Worm (Caenorhabditis elegans) whole organism, young adult: ENCODE results near the gene dpy-10.
A peak's percentile ranks its signal among the peaks of the same experiment; 100 is the strongest.

ENCODE experiments used
- B0019.2 ChIP-seq: fragments of 200-800 bp; sonication (Bioruptor generic); conservative IDR thresholded peaks from 2 replicates; pipeline ENCODE4 v1.3.6; 2022; ENCODE audit warnings: missing genetic modification reagents, missing genetic modification characterization, missing compliant biosample characterization
- B0336.3 ChIP-seq: fragments of 200-800 bp; sonication (Bioruptor generic); IDR thresholded peaks from 2 replicates; pipeline ENCODE4 v1.3.6; 2022; ENCODE audit warnings: missing genetic modification characterization, missing compliant biosample characterization
- D2030.7 ChIP-seq: fragments of 200-800 bp; sonication (Bioruptor generic); IDR thresholded peaks from 2 replicates; pipeline ENCODE4 v1.3.6; 2022; ENCODE audit warnings: missing genetic modification reagents, missing genetic modification characterization, missing compliant biosample characterization
- F37B4.10 ChIP-seq: fragments of 200-800 bp; sonication (Bioruptor generic); IDR thresholded peaks from 2 replicates; pipeline ENCODE4 v1.3.6; 2022; ENCODE audit warnings: missing genetic modification characterization, missing compliant biosample characterization
- F55B11.4 ChIP-seq: sonication (generic microtip); optimal IDR thresholded peaks from 2 replicates; lab custom pipeline; 2016; ENCODE audit warnings: missing compliant biosample characterization, missing genetic modification characterization, borderline replicate concordance; ENCODE audit not compliant: insufficient read depth
- F57C9.4 ChIP-seq: sonication (generic microtip); optimal IDR thresholded peaks from 2 replicates; lab custom pipeline; 2017; ENCODE audit warnings: mild to moderate bottlenecking, missing genetic modification characterization, missing compliant biosample characterization
- K12H6.12 ChIP-seq: fragments of 200-800 bp; sonication (Bioruptor generic); optimal IDR thresholded peaks from 2 replicates; lab custom pipeline; 2018; ENCODE audit warnings: mild to moderate bottlenecking, missing genetic modification characterization, missing compliant biosample characterization
- T07F8.4 ChIP-seq: sonication (generic microtip); optimal IDR thresholded peaks from 2 replicates; lab custom pipeline; 2016; ENCODE audit warnings: mild to moderate bottlenecking, missing genetic modification characterization, moderate library complexity, missing compliant biosample characterization
- T26A5.8 ChIP-seq: sonication (generic microtip); optimal IDR thresholded peaks from 2 replicates; lab custom pipeline; 2016; ENCODE audit warnings: missing genetic modification characterization, missing compliant biosample characterization
- Y53G8AR.9 ChIP-seq: fragments of 200-800 bp; sonication (Bioruptor generic); conservative IDR thresholded peaks from 2 replicates; pipeline ENCODE4 v1.3.6; 2022; ENCODE audit warnings: missing genetic modification reagents, missing genetic modification characterization, missing compliant biosample characterization
- Y67H2A.10 ChIP-seq: fragments of 200-800 bp; sonication (Bioruptor generic); conservative IDR thresholded peaks from 2 replicates; pipeline ENCODE4 v1.3.6; 2022; ENCODE audit warnings: missing genetic modification reagents, missing genetic modification characterization, missing compliant biosample characterization
- akir-1 ChIP-seq: fragments of 200-800 bp; sonication (Bioruptor generic); optimal IDR thresholded peaks from 2 replicates; lab custom pipeline; 2018; ENCODE audit warnings: mild to moderate bottlenecking, missing genetic modification characterization, moderate library complexity, missing compliant biosample characterization
- ama-1 ChIP-seq, 3 experiments: fragments of 150-350 bp in 1 of 3; sonication (generic microtip) in 2 of 3; optimal IDR thresholded peaks; 2 replicates each; lab custom pipeline; 2014 to 2018; ENCODE audit warnings: missing biosample characterization in 2 of 3, missing genetic modification characterization in 2 of 3, missing genetic modification reagents in 2 of 3
- attf-5 ChIP-seq: fragments of 200-800 bp; sonication (Bioruptor generic); optimal IDR thresholded peaks from 2 replicates; lab custom pipeline; 2018; ENCODE audit warnings: mild to moderate bottlenecking, missing genetic modification characterization, missing compliant biosample characterization
- bed-1 ChIP-seq: fragments of 200-800 bp; sonication (Bioruptor generic); IDR thresholded peaks from 2 replicates; pipeline ENCODE4 v1.3.6; 2022; ENCODE audit warnings: missing genetic modification reagents, missing genetic modification characterization, missing compliant biosample characterization
- bed-2 ChIP-seq: fragments of 200-800 bp; sonication (Bioruptor generic); IDR thresholded peaks from 2 replicates; pipeline ENCODE4 v1.3.6; 2022; ENCODE audit warnings: missing genetic modification reagents, missing genetic modification characterization, missing compliant biosample characterization
- ccch-3 ChIP-seq: fragments of 200-800 bp; sonication (Bioruptor generic); optimal IDR thresholded peaks from 2 replicates; lab custom pipeline; 2018; ENCODE audit warnings: mild to moderate bottlenecking, missing genetic modification characterization, missing compliant biosample characterization
- cebp-2 ChIP-seq: fragments of 200-800 bp; sonication (Bioruptor generic); IDR thresholded peaks from 2 replicates; pipeline ENCODE4 v1.3.6; 2022; ENCODE audit warnings: missing genetic modification characterization, missing compliant biosample characterization
- ceh-40 ChIP-seq: fragments of 200-800 bp; sonication (Bioruptor generic); IDR thresholded peaks from 2 replicates; pipeline ENCODE4 v1.3.6; 2022; ENCODE audit warnings: missing genetic modification characterization, missing compliant biosample characterization
- ceh-79 ChIP-seq: sonication (generic microtip); optimal IDR thresholded peaks from 2 replicates; lab custom pipeline; 2017; ENCODE audit warnings: mild to moderate bottlenecking, missing genetic modification characterization, missing compliant biosample characterization
- dpl-1 ChIP-seq: fragments of 150-350 bp; optimal IDR thresholded peaks from 2 replicates; lab custom pipeline; 2014; ENCODE audit warnings: missing biosample characterization, missing genetic modification reagents, missing genetic modification characterization
- egl-18 ChIP-seq: fragments of 200-800 bp; sonication (Bioruptor generic); IDR thresholded peaks from 2 replicates; pipeline ENCODE4 v1.3.6; 2022; ENCODE audit warnings: missing genetic modification reagents, missing genetic modification characterization, missing compliant biosample characterization
- ekl-4 ChIP-seq: fragments of 200-800 bp; sonication (Bioruptor generic); IDR thresholded peaks from 2 replicates; pipeline ENCODE4 v1.3.6; 2022; ENCODE audit warnings: missing genetic modification reagents, missing genetic modification characterization, missing compliant biosample characterization
- him-1 ChIP-seq: sonication (generic microtip); optimal IDR thresholded peaks from 2 replicates; lab custom pipeline; 2016; ENCODE audit warnings: missing genotype, missing genetic modification reagents, missing genetic modification characterization, missing compliant biosample characterization
- hlh-26 ChIP-seq: fragments of 200-800 bp; sonication (Bioruptor generic); conservative IDR thresholded peaks from 2 replicates; pipeline ENCODE4 v1.3.6; 2022; ENCODE audit warnings: missing genetic modification reagents, missing genetic modification characterization, missing compliant biosample characterization
- lag-1 ChIP-seq: fragments of 200-800 bp; sonication (Bioruptor generic); IDR thresholded peaks from 2 replicates; pipeline ENCODE4 v1.3.6; 2022; ENCODE audit warnings: missing genetic modification reagents, missing genetic modification characterization, missing compliant biosample characterization
- let-526 ChIP-seq: fragments of 200-800 bp; sonication (Bioruptor generic); IDR thresholded peaks from 2 replicates; pipeline ENCODE4 v1.3.6; 2022; ENCODE audit warnings: missing genetic modification reagents, missing genetic modification characterization, missing compliant biosample characterization
- let-607 ChIP-seq, 2 experiments: fragments of 200-800 bp in 1 of 2; sonication (Bioruptor generic) in 1 of 2; sonication (generic microtip) in 1 of 2; optimal IDR thresholded peaks; 2 replicates each; lab custom pipeline; 2016 to 2018; ENCODE audit warnings: mild to moderate bottlenecking in 2 of 2, missing compliant biosample characterization in 2 of 2, missing genetic modification characterization in 2 of 2, moderate library complexity in 2 of 2, missing genotype in 1 of 2
- lin-26 ChIP-seq: fragments of 200-800 bp; sonication (Bioruptor generic); IDR thresholded peaks from 2 replicates; pipeline ENCODE4 v1.3.6; 2022; ENCODE audit warnings: missing genetic modification reagents, missing genetic modification characterization, missing compliant biosample characterization
- lin-35 ChIP-seq, 3 experiments: fragments of 150-350 bp in 2 of 3; sonication (generic microtip) in 1 of 3; optimal IDR thresholded peaks; 2 replicates each; lab custom pipeline; 2014 to 2018; ENCODE audit warnings: missing biosample characterization in 3 of 3, missing genetic modification characterization in 3 of 3, missing genetic modification reagents in 3 of 3
- lin-54 ChIP-seq: fragments of 200-800 bp; sonication (Bioruptor generic); optimal IDR thresholded peaks from 2 replicates; lab custom pipeline; 2018; ENCODE audit warnings: mild to moderate bottlenecking, missing genetic modification characterization, missing compliant biosample characterization
- lir-1 ChIP-seq: fragments of 200-800 bp; sonication (Bioruptor generic); conservative IDR thresholded peaks from 2 replicates; pipeline ENCODE4 v1.3.6; 2022; ENCODE audit warnings: missing genetic modification reagents, missing genetic modification characterization, missing compliant biosample characterization
- lsl-1 ChIP-seq: fragments of 200-800 bp; sonication (Bioruptor generic); optimal IDR thresholded peaks from 2 replicates; lab custom pipeline; 2018; ENCODE audit warnings: mild to moderate bottlenecking, missing genetic modification characterization, moderate library complexity, missing compliant biosample characterization
- madf-10 ChIP-seq: sonication (generic microtip); optimal IDR thresholded peaks from 2 replicates; lab custom pipeline; 2016; ENCODE audit warnings: mild to moderate bottlenecking, missing genetic modification characterization, missing compliant biosample characterization
- madf-8 ChIP-seq: fragments of 200-800 bp; sonication (Bioruptor generic); conservative IDR thresholded peaks from 2 replicates; pipeline ENCODE4 v1.3.6; 2022; ENCODE audit warnings: missing genetic modification reagents, missing genetic modification characterization, missing compliant biosample characterization
- mel-28 ChIP-seq: sonication (generic microtip); optimal IDR thresholded peaks from 2 replicates; lab custom pipeline; 2016; ENCODE audit warnings: borderline replicate concordance, mild to moderate bottlenecking, missing genetic modification characterization, missing compliant biosample characterization
- mes-4 ChIP-seq: sonication (generic microtip); optimal IDR thresholded peaks from 2 replicates; lab custom pipeline; 2016; ENCODE audit warnings: missing genotype, missing genetic modification characterization, missing compliant biosample characterization
- nfya-2 ChIP-seq: fragments of 200-800 bp; sonication (Bioruptor generic); IDR thresholded peaks from 2 replicates; pipeline ENCODE4 v1.3.6; 2022; ENCODE audit warnings: missing genetic modification reagents, missing genetic modification characterization, missing compliant biosample characterization
- nhr-27 ChIP-seq: fragments of 200-800 bp; sonication (Bioruptor generic); optimal IDR thresholded peaks from 2 replicates; lab custom pipeline; 2018; ENCODE audit warnings: mild to moderate bottlenecking, missing genetic modification characterization, moderate library complexity, missing compliant biosample characterization
- pbrm-1 ChIP-seq: fragments of 200-800 bp; sonication (Bioruptor generic); IDR thresholded peaks from 2 replicates; pipeline ENCODE4 v1.3.6; 2022; ENCODE audit warnings: missing genetic modification reagents, missing genetic modification characterization, missing compliant biosample characterization
- rcor-1 ChIP-seq: fragments of 200-800 bp; sonication (Bioruptor generic); IDR thresholded peaks from 2 replicates; pipeline ENCODE4 v1.3.6; 2022; ENCODE audit warnings: missing genetic modification reagents, missing genetic modification characterization, missing compliant biosample characterization
- sea-2 ChIP-seq: fragments of 200-800 bp; sonication (Bioruptor generic); IDR thresholded peaks from 2 replicates; pipeline ENCODE4 v1.3.6; 2022; ENCODE audit warnings: missing genetic modification characterization, missing compliant biosample characterization
- sptf-2 ChIP-seq: fragments of 200-800 bp; sonication (Bioruptor generic); optimal IDR thresholded peaks from 2 replicates; lab custom pipeline; 2018; ENCODE audit warnings: mild to moderate bottlenecking, missing genetic modification characterization, missing compliant biosample characterization
- tbp1 ChIP-seq: fragments of 200-800 bp; sonication (Bioruptor generic); optimal IDR thresholded peaks from 2 replicates; lab custom pipeline; 2018; ENCODE audit warnings: mild to moderate bottlenecking, missing genetic modification characterization, missing compliant biosample characterization
- tlf-1 ChIP-seq: fragments of 200-800 bp; sonication (Bioruptor generic); optimal IDR thresholded peaks from 2 replicates; lab custom pipeline; 2018; ENCODE audit warnings: mild to moderate bottlenecking, missing genetic modification characterization, missing compliant biosample characterization
- unc-130 ChIP-seq: sonication (generic microtip); optimal IDR thresholded peaks from 2 replicates; lab custom pipeline; 2016; ENCODE audit warnings: missing genetic modification reagents, missing genetic modification characterization, missing compliant biosample characterization
- zim-3 ChIP-seq: sonication (generic microtip); optimal IDR thresholded peaks from 2 replicates; lab custom pipeline; 2017; ENCODE audit warnings: mild to moderate bottlenecking, missing genetic modification characterization, moderate library complexity, missing compliant biosample characterization
- ztf-22 ChIP-seq: fragments of 200-800 bp; sonication (Bioruptor generic); optimal IDR thresholded peaks from 2 replicates; lab custom pipeline; 2018; ENCODE audit warnings: mild to moderate bottlenecking, missing genetic modification characterization, moderate library complexity, missing compliant biosample characterization
- ztf-3 ChIP-seq: fragments of 200-800 bp; sonication (Bioruptor generic); optimal IDR thresholded peaks from 2 replicates; lab custom pipeline; 2018; ENCODE audit warnings: mild to moderate bottlenecking, missing genetic modification characterization, missing compliant biosample characterization

Gene dpy-10

ce11 chrII:6721581-6721980 lies 9.6 kb upstream of the dpy-10 start:
- TF ChIP-seq rcor-1 (GFP tag; lab: Robert Waterston, UW) (no peak), K12H6.12 (tag; lab: Kevin White, UChicago) (peak; percentile 0), zim-3 (no peak), ama-1 (optimal IDR thresholded peaks at IDR 0.05; lab: Kevin White, UChicago) (no peak), ama-1 (GFP tag; optimal IDR thresholded peaks at IDR 0.05; lab: Kevin White, UChicago) (no peak), F57C9.4 (tag; lab: Kevin White, UChicago) (no peak), ekl-4 (GFP tag; lab: Robert Waterston, UW) (no peak), tbp1 (GFP tag; lab: Kevin White, UChicago) (peak; percentile 95), madf-8 (GFP tag; lab: Robert Waterston, UW) (no peak), mes-4 (no peak), D2030.7 (GFP tag; lab: Robert Waterston, UW) (peak; percentile 41), lin-26 (GFP tag; lab: Robert Waterston, UW) (no peak; the same call in 1 of the 2 replicates), dpl-1 (no peak), F55B11.4 (tag; lab: Kevin White, UChicago) (no peak), attf-5 (GFP tag; lab: Kevin White, UChicago) (peak; percentile 21), lir-1 (no peak), lag-1 (GFP tag; lab: Robert Waterston, UW) (no peak), nfya-2 (no peak), ztf-22 (GFP tag; lab: Kevin White, UChicago) (no peak), nhr-27 (tag; lab: Kevin White, UChicago) (peak; percentile 4), T26A5.8 (tag; lab: Kevin White, UChicago) (no peak), bed-2 (GFP tag; lab: Robert Waterston, UW) (no peak), akir-1 (GFP tag; lab: Kevin White, UChicago) (no peak), hlh-26 (GFP tag; lab: Robert Waterston, UW) (no peak), unc-130 (GFP tag; lab: Kevin White, UChicago) (no peak), egl-18 (GFP tag; lab: Robert Waterston, UW) (no peak), him-1 (tag; lab: Kevin White, UChicago) (peak; percentile 88), lin-35 (GFP tag; optimal IDR thresholded peaks at IDR 0.05; lab: Kevin White, UChicago) (no peak), B0019.2 (GFP tag; lab: Robert Waterston, UW) (no peak), ceh-40 (no peak), T07F8.4 (tag; lab: Kevin White, UChicago) (peak; percentile 22), ztf-3 (GFP tag; lab: Kevin White, UChicago) (no peak), tlf-1 (no peak), mel-28 (tag; lab: Kevin White, UChicago) (no peak), pbrm-1 (GFP tag; lab: Robert Waterston, UW) (no peak), lsl-1 (GFP tag; lab: Kevin White, UChicago) (no peak), B0336.3 (GFP tag; lab: Robert Waterston, UW) (no peak), madf-10 (no peak), lin-54 (GFP tag; lab: Kevin White, UChicago) (no peak), cebp-2 (GFP tag; lab: Robert Waterston, UW) (no peak), ceh-79 (tag; lab: Kevin White, UChicago) (peak; percentile 38), F37B4.10 (no peak), sea-2 (no peak), let-526 (GFP tag; lab: Robert Waterston, UW) (no peak), Y67H2A.10 (GFP tag; lab: Robert Waterston, UW) (no peak), Y53G8AR.9 (GFP tag; lab: Robert Waterston, UW) (no peak), let-607 (tag; optimal IDR thresholded peaks at IDR 0.05; lab: Kevin White, UChicago) (no peak), sptf-2 (GFP tag; lab: Kevin White, UChicago) (no peak), bed-1 (GFP tag; lab: Robert Waterston, UW) (no peak), ccch-3 (GFP tag; lab: Kevin White, UChicago) (no peak)
